Fruit fly (Drosophila melanogaster) whole organism, embryonic: ENCODE measurements around the gene Ptp10D.

Experiments used
- CG10543 ChIP-seq: fragments of 200-800 bp; sonication (Bioruptor generic); optimal IDR thresholded peaks from 3 replicates; lab custom pipeline; 2017; ENCODE audit warnings: missing biosample characterization, mild to moderate bottlenecking, missing genetic modification characterization, moderate library complexity
- CG10979 ChIP-seq: fragments of 200-800 bp; sonication (Bioruptor generic); optimal IDR thresholded peaks from 2 replicates; lab custom pipeline; 2018; ENCODE audit warnings: missing biosample characterization, mild to moderate bottlenecking, missing genetic modification characterization, moderate library complexity
- CG11560 ChIP-seq: fragments of 200-800 bp; sonication (Bioruptor generic); IDR thresholded peaks from 3 replicates; pipeline ENCODE4 v1.3.6; 2022; ENCODE audit warnings: missing biosample characterization, missing genetic modification characterization
- CG11723 ChIP-seq: fragments of 200-800 bp; sonication (Bioruptor generic); optimal IDR thresholded peaks from 2 replicates; lab custom pipeline; 2017; ENCODE audit warnings: missing biosample characterization, mild to moderate bottlenecking, missing genetic modification characterization
- CG12155 ChIP-seq: fragments of 200-800 bp; sonication (Bioruptor generic); optimal IDR thresholded peaks from 3 replicates; lab custom pipeline; 2016; ENCODE audit warnings: missing biosample characterization, missing genetic modification characterization
- CG1233 ChIP-seq: fragments of 200-800 bp; sonication (Bioruptor generic); optimal IDR thresholded peaks from 4 replicates; lab custom pipeline; 2018; ENCODE audit warnings: missing biosample characterization, mild to moderate bottlenecking, missing genetic modification characterization
- CG12391 ChIP-seq: fragments of 200-800 bp; sonication (Bioruptor generic); optimal IDR thresholded peaks from 3 replicates; lab custom pipeline; 2018; ENCODE audit warnings: missing biosample characterization, mild to moderate bottlenecking, missing genetic modification characterization, moderate library complexity
- CG12659 ChIP-seq: fragments of 200-800 bp; sonication (Bioruptor generic); optimal IDR thresholded peaks from 3 replicates; lab custom pipeline; 2017; ENCODE audit warnings: mild to moderate bottlenecking, missing biosample characterization, missing genetic modification reagents, missing genetic modification characterization
- CG12942 ChIP-seq: fragments of 200-800 bp; sonication (Bioruptor generic); optimal IDR thresholded peaks from 3 replicates; lab custom pipeline; 2016; ENCODE audit warnings: missing biosample characterization, missing genetic modification characterization
- CG13424 ChIP-seq: fragments of 200-800 bp; sonication (Bioruptor generic); optimal IDR thresholded peaks from 2 replicates; lab custom pipeline; 2019; ENCODE audit warnings: missing biosample characterization, mild to moderate bottlenecking, missing genetic modification characterization, moderate library complexity
- CG13624 ChIP-seq: fragments of 200-800 bp; sonication (Bioruptor generic); optimal IDR thresholded peaks from 2 replicates; lab custom pipeline; 2016; ENCODE audit warnings: missing biosample characterization, missing genetic modification characterization
- CG14860 ChIP-seq: fragments of 200-800 bp; sonication (Bioruptor generic); IDR thresholded peaks from 3 replicates; pipeline ENCODE4 v1.3.6; 2022; ENCODE audit warnings: missing biosample characterization, missing genetic modification characterization; ENCODE audit not compliant: partially characterized antibody
- CG17361 ChIP-seq: fragments of 200-800 bp; sonication (Bioruptor generic); IDR thresholded peaks from 3 replicates; pipeline ENCODE4 v1.3.6; 2022; ENCODE audit warnings: missing biosample characterization, missing genetic modification characterization
- CG17802 ChIP-seq: fragments of 200-800 bp; sonication (Bioruptor generic); optimal IDR thresholded peaks from 2 replicates; lab custom pipeline; 2018; ENCODE audit warnings: missing biosample characterization, mild to moderate bottlenecking, missing genetic modification characterization, moderate library complexity
- CG2875 ChIP-seq: fragments of 200-800 bp; sonication (Bioruptor generic); optimal IDR thresholded peaks from 2 replicates; lab custom pipeline; 2017; ENCODE audit warnings: missing biosample characterization, mild to moderate bottlenecking, missing genetic modification characterization, missing genetic modification reagents
- CG3065 ChIP-seq: fragments of 200-800 bp; sonication (Bioruptor generic); optimal IDR thresholded peaks from 2 replicates; lab custom pipeline; 2016; ENCODE audit warnings: missing biosample characterization, missing genetic modification characterization
- CG32767 ChIP-seq: fragments of 200-800 bp; sonication (Bioruptor generic); IDR thresholded peaks from 2 replicates; pipeline ENCODE4 v1.3.6; 2022; ENCODE audit warnings: missing biosample characterization, missing genetic modification characterization
- CG43689 ChIP-seq: fragments of 200-800 bp; sonication (Bioruptor generic); IDR thresholded peaks from 2 replicates; pipeline ENCODE4 v1.3.6; 2022; ENCODE audit warnings: missing biosample characterization, missing genetic modification characterization
- CG5953 ChIP-seq: fragments of 200-800 bp; sonication (Bioruptor generic); IDR thresholded peaks from 2 replicates; pipeline ENCODE4 v1.3.6; 2022; ENCODE audit warnings: missing biosample characterization, missing genetic modification characterization
- CG7963 ChIP-seq: fragments of 200-800 bp; sonication (Bioruptor generic); IDR thresholded peaks from 3 replicates; pipeline ENCODE4 v1.3.6; 2022; ENCODE audit warnings: missing biosample characterization, missing genetic modification characterization; ENCODE audit not compliant: partially characterized antibody
- CG8765 ChIP-seq: fragments of 200-800 bp; sonication (Bioruptor generic); IDR thresholded peaks from 2 replicates; pipeline ENCODE4 v1.3.6; 2022; ENCODE audit warnings: missing biosample characterization, missing genetic modification characterization
- Dll ChIP-seq: fragments of 200-800 bp; sonication (Bioruptor generic); IDR thresholded peaks from 4 replicates; pipeline ENCODE4 v1.3.6; 2022; ENCODE audit warnings: missing biosample characterization, missing genetic modification characterization; ENCODE audit not compliant: partially characterized antibody
- Lim3 ChIP-seq: fragments of 200-800 bp; sonication (Bioruptor generic); IDR thresholded peaks from 2 replicates; pipeline ENCODE4 v1.3.6; 2022; ENCODE audit warnings: missing biosample characterization, missing genetic modification characterization
- MTF-1 ChIP-seq: fragments of 200-800 bp; sonication (Bioruptor generic); optimal IDR thresholded peaks from 2 replicates; lab custom pipeline; 2018; ENCODE audit warnings: missing biosample characterization, mild to moderate bottlenecking, missing genetic modification characterization, borderline replicate concordance
- Max ChIP-seq: fragments of 200-800 bp; sonication (Bioruptor generic); optimal IDR thresholded peaks from 2 replicates; lab custom pipeline; 2016; ENCODE audit warnings: missing biosample characterization, mild to moderate bottlenecking, missing genetic modification characterization
- Sox100B ChIP-seq: fragments of 200-800 bp; sonication (Bioruptor generic); optimal IDR thresholded peaks from 3 replicates; lab custom pipeline; 2018; ENCODE audit warnings: missing biosample characterization, mild to moderate bottlenecking, missing genetic modification characterization
- Sox102F ChIP-seq: fragments of 200-800 bp; sonication (Bioruptor generic); optimal IDR thresholded peaks from 2 replicates; lab custom pipeline; 2018; ENCODE audit warnings: missing biosample characterization, mild to moderate bottlenecking, missing genetic modification characterization, moderate library complexity
- Sry-β ChIP-seq: fragments of 200-800 bp; sonication (Bioruptor generic); optimal IDR thresholded peaks from 2 replicates; lab custom pipeline; 2018; ENCODE audit warnings: missing biosample characterization, mild to moderate bottlenecking, missing genetic modification characterization, moderate library complexity
- Stat92E ChIP-seq, 3 experiments: fragments of >200 bp in 2 of 3; fragments of 200-800 bp in 1 of 3; sonication (Bioruptor generic) in 1 of 3; optimal IDR thresholded peaks; 2 replicates each; lab custom pipeline; 2017 to 2019; ENCODE audit warnings: missing biosample characterization in 3 of 3, missing genetic modification characterization in 3 of 3, mild to moderate bottlenecking in 1 of 3, moderate library complexity in 1 of 3
- TFAM ChIP-seq: fragments of 200-800 bp; sonication (Bioruptor generic); optimal IDR thresholded peaks from 2 replicates; lab custom pipeline; 2017; ENCODE audit warnings: missing biosample characterization, missing genetic modification characterization, inconsistent platforms
- ara ChIP-seq: fragments of 200-800 bp; sonication (Bioruptor generic); IDR thresholded peaks from 2 replicates; pipeline ENCODE4 v1.3.6; 2022; ENCODE audit warnings: missing biosample characterization, missing genetic modification characterization
- cg ChIP-seq: fragments of 200-800 bp; sonication (Bioruptor generic); optimal IDR thresholded peaks from 3 replicates; lab custom pipeline; 2019; ENCODE audit warnings: missing biosample characterization, mild to moderate bottlenecking, missing genetic modification characterization, moderate library complexity
- ci ChIP-seq: fragments of 200-800 bp; sonication (Bioruptor generic); IDR thresholded peaks from 3 replicates; pipeline ENCODE4 v1.3.6; 2022; ENCODE audit warnings: missing biosample characterization, missing genetic modification characterization
- dmrt11E ChIP-seq: fragments of 200-800 bp; sonication (Bioruptor generic); optimal IDR thresholded peaks from 3 replicates; lab custom pipeline; 2018; ENCODE audit warnings: missing biosample characterization, mild to moderate bottlenecking, missing genetic modification characterization, moderate library complexity
- eyg ChIP-seq: fragments of 200-800 bp; sonication (Bioruptor generic); optimal IDR thresholded peaks from 3 replicates; lab custom pipeline; 2016; ENCODE audit warnings: missing biosample characterization, missing genetic modification characterization
- grau ChIP-seq: fragments of 200-800 bp; optimal IDR thresholded peaks from 3 replicates; lab custom pipeline; 2019; ENCODE audit warnings: missing biosample characterization, mild to moderate bottlenecking, missing genetic modification characterization, moderate library complexity
- ind ChIP-seq: fragments of 200-800 bp; sonication (Bioruptor generic); optimal IDR thresholded peaks from 3 replicates; lab custom pipeline; 2016; ENCODE audit warnings: missing biosample characterization, missing genetic modification characterization
- kni ChIP-seq: fragments of 200-800 bp; sonication (Bioruptor generic); optimal IDR thresholded peaks from 3 replicates; lab custom pipeline; 2017; ENCODE audit warnings: mild to moderate bottlenecking, missing biosample characterization, missing genetic modification reagents, missing genetic modification characterization
- onecut ChIP-seq: fragments of 200-800 bp; sonication (Bioruptor generic); IDR thresholded peaks from 2 replicates; pipeline ENCODE4 v1.3.6; 2022; ENCODE audit warnings: missing biosample characterization, missing genetic modification characterization
- org-1 ChIP-seq: fragments of 200-800 bp; sonication (Bioruptor generic); optimal IDR thresholded peaks from 2 replicates; lab custom pipeline; 2017; ENCODE audit warnings: missing biosample characterization, missing genetic modification characterization
- prd ChIP-seq, 3 experiments: fragments of >200 bp in 2 of 3; fragments of 200-800 bp in 1 of 3; sonication (Bioruptor generic) in 1 of 3; optimal IDR thresholded peaks in 2 of 3; IDR thresholded peaks in 1 of 3; 2 replicates in 2 of 3; 3 replicates in 1 of 3; pipeline versions ENCODE4 v1.3.6 to Lab custom; 2017 to 2022; ENCODE audit warnings: missing biosample characterization in 1 of 3, missing genetic modification characterization in 1 of 3
- ranshi ChIP-seq: fragments of 200-800 bp; sonication (Bioruptor generic); IDR thresholded peaks from 2 replicates; pipeline ENCODE4 v1.3.6; 2022; ENCODE audit warnings: missing biosample characterization, missing genetic modification characterization
- rib ChIP-seq: fragments of 200-800 bp; sonication (Bioruptor generic); IDR thresholded peaks from 2 replicates; pipeline ENCODE4 v1.3.6; 2022; ENCODE audit warnings: missing biosample characterization, missing genetic modification characterization
- row ChIP-seq: fragments of 200-800 bp; sonication (Bioruptor generic); IDR thresholded peaks from 3 replicates; pipeline ENCODE4 v1.3.6; 2022; ENCODE audit warnings: missing biosample characterization, missing genetic modification characterization
- scrt ChIP-seq: fragments of 200-800 bp; sonication (Bioruptor generic); optimal IDR thresholded peaks from 2 replicates; lab custom pipeline; 2018; ENCODE audit warnings: missing biosample characterization, mild to moderate bottlenecking, missing genetic modification characterization, moderate library complexity
- sens-2 ChIP-seq: fragments of 200-800 bp; sonication (Bioruptor generic); IDR thresholded peaks from 2 replicates; pipeline ENCODE4 v1.3.6; 2022; ENCODE audit warnings: missing biosample characterization, missing genetic modification characterization
- stwl ChIP-seq: fragments of 200-800 bp; sonication (Bioruptor generic); optimal IDR thresholded peaks from 3 replicates; lab custom pipeline; 2018; ENCODE audit warnings: missing biosample characterization, mild to moderate bottlenecking, missing genetic modification characterization, moderate library complexity
- toy ChIP-seq: fragments of 200-800 bp; sonication (Bioruptor generic); IDR thresholded peaks from 2 replicates; pipeline ENCODE4 v1.3.6; 2022; ENCODE audit warnings: missing biosample characterization, missing genetic modification characterization
- unpg ChIP-seq: fragments of 200-800 bp; sonication (Bioruptor generic); optimal IDR thresholded peaks from 3 replicates; lab custom pipeline; 2018; ENCODE audit warnings: missing biosample characterization, mild to moderate bottlenecking, missing genetic modification characterization, moderate library complexity

The Ptp10D gene

DNA sequence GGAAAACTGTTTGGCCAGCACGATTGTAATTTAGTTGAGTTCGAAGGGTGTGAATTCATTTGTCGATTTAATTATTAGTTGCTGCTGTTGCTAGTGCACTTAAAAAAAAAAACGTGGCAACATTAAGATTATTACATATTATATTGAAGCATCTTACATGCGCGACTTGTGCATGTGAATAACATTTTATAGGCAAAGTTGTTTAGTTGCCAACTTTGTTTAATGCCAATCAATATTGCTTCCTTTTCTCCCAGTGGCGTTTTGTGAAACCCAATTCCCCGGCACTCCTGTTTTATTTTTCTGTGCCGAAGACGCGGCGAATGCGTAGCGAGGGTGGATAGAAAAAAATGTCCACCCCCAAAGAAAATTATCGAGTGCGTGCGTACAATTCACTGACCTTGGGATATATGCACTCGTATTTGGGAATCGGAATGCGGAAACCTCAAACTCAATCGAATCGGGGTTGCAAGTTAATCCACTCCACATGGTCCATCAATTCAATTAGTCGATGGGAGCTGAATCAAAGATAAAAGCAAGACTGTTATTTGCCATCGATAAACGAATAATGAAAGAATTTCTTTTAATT lies 7.3 kb downstream of the Ptp10D start (continued):
- peak; percentile 26 for TF ChIP-seq CG12155 (GFP tag; lab: Kevin White, UChicago)
- TF ChIP-seq ci (GFP tag; lab: Robert Waterston, UW) = peak; percentile 85
- TF ChIP-seq onecut = peak; percentile 58
- peak; percentile 21 for TF ChIP-seq stwl (tag; lab: Kevin White, UChicago)
- TF ChIP-seq Sox100B = peak; percentile 43
- TF ChIP-seq grau (tag; lab: Kevin White, UChicago) = peak; percentile 22
- TF ChIP-seq scrt = no peak
- TF ChIP-seq CG13424 (tag; lab: Kevin White, UChicago) = peak; percentile 52
- no peak for TF ChIP-seq CG7963 (GFP tag; lab: Robert Waterston, UW)
- no peak for TF ChIP-seq eyg (GFP tag; lab: Kevin White, UChicago)
- peak; percentile 45; the same call in 1 of the 2 replicates for TF ChIP-seq ranshi
- peak; percentile 71 for TF ChIP-seq CG2875 (GFP tag; lab: Kevin White, UChicago)
- TF ChIP-seq CG17802 (tag; lab: Kevin White, UChicago) = peak; percentile 17
- TF ChIP-seq CG17361 (GFP tag; lab: Robert Waterston, UW) = peak; percentile 70
- TF ChIP-seq Sry-β (GFP tag; lab: Kevin White, UChicago) = peak; percentile 4
- TF ChIP-seq MTF-1 (GFP tag; lab: Kevin White, UChicago) = peak; percentile 17
- no peak for TF ChIP-seq CG12659
- peak; percentile 68 for TF ChIP-seq unpg
- TF ChIP-seq CG8765 (GFP tag; lab: Robert Waterston, UW) = no peak; the same call in 1 of the 2 replicates
- TF ChIP-seq prd (optimal IDR thresholded peaks at IDR 0.05; lab: Kevin White, UChicago) = no peak
- TF ChIP-seq prd (GFP tag; IDR thresholded peaks at IDR 0.05; lab: Robert Waterston, UW) = peak; percentile 74
- no peak for TF ChIP-seq CG14860 (GFP tag; lab: Robert Waterston, UW)
- peak; percentile 77 for TF ChIP-seq row (GFP tag; lab: Robert Waterston, UW)
- no peak for TF ChIP-seq Dll (GFP tag; lab: Robert Waterston, UW)
- no peak for TF ChIP-seq toy (GFP tag; lab: Robert Waterston, UW)
- peak; percentile 81 for TF ChIP-seq CG10979
- TF ChIP-seq Max (GFP tag; lab: Kevin White, UChicago) = peak; percentile 20
- TF ChIP-seq CG3065 (GFP tag; lab: Kevin White, UChicago) = no peak
- no peak for TF ChIP-seq CG11560 (tag; lab: Robert Waterston, UW)
- peak; percentile 30 for TF ChIP-seq ind (GFP tag; lab: Kevin White, UChicago)
- TF ChIP-seq CG32767 = no peak
- TF ChIP-seq org-1 (GFP tag; lab: Kevin White, UChicago) = peak; percentile 9
- TF ChIP-seq CG1233 (GFP tag; lab: Kevin White, UChicago) = peak; percentile 3
- TF ChIP-seq CG13624 (GFP tag; lab: Kevin White, UChicago) = no peak
- no peak for TF ChIP-seq CG10543 (GFP tag; lab: Kevin White, UChicago)
- peak; percentile 83 for TF ChIP-seq dmrt11E
- peak; percentile 75 for TF ChIP-seq CG12391 (tag; lab: Kevin White, UChicago)
- no peak for TF ChIP-seq sens-2 (GFP tag; lab: Robert Waterston, UW)
- TF ChIP-seq kni (GFP tag; lab: Kevin White, UChicago) = peak; percentile 15
- TF ChIP-seq Stat92E (GFP tag; optimal IDR thresholded peaks at IDR 0.05; lab: Kevin White, UChicago) = peak in 1 of 3 experiments; percentile 55
- no peak for TF ChIP-seq CG5953 (GFP tag; lab: Robert Waterston, UW)
- no peak for TF ChIP-seq rib
- no peak for TF ChIP-seq TFAM (GFP tag; lab: Kevin White, UChicago)
- TF ChIP-seq ara (GFP tag; lab: Robert Waterston, UW) = peak; percentile 45
- TF ChIP-seq CG11723 (GFP tag; lab: Kevin White, UChicago) = peak; percentile 28
- no peak for TF ChIP-seq Lim3 (GFP tag; lab: Robert Waterston, UW)
- no peak for TF ChIP-seq cg (GFP tag; lab: Kevin White, UChicago)
- TF ChIP-seq CG12942 (GFP tag; lab: Kevin White, UChicago) = peak; percentile 5
- 0 out of 2 replicates have a peak, but pooled peaks have one; percentile 5 for TF ChIP-seq CG43689
- TF ChIP-seq Sox102F (GFP tag; lab: Kevin White, UChicago) = peak; percentile 63
